Fruit fly (Drosophila melanogaster): ENCODE results near the gene CG15347.

Gene CG15347

DNA sequence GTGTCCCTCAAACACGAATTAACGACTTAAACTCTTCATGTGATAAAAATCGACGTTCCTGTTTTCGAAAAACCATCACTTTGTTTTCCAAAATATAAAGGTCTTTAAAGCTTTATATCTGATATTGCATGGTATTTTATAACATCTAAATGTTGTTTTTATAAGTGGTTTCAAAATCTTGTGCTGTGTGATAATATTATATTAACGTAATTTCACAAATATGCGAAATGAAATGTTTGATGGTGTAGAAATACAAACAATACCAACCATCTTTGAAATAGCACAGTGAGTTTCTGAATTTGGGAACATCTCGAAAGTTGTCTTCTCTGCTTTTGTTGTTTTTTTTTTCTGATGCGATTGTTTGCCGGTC, 30.3 kb upstream of the CG15347 start (continued):
- no peak for TF ChIP-seq CG6163 (GFP tag; IDR thresholded peaks at IDR 0.05)
- no peak for TF ChIP-seq CG8319 (GFP tag; optimal IDR thresholded peaks at IDR 0.05)
- no peak for TF ChIP-seq CG9139 (GFP tag; optimal IDR thresholded peaks at IDR 0.05)
- peak; percentile 7; the same call in 1 of the 2 replicates for TF ChIP-seq CG15336 (GFP tag; IDR thresholded peaks at IDR 0.05)
- peak; percentile 27 for TF ChIP-seq lz (GFP tag; optimal IDR thresholded peaks at IDR 0.05)
- TF ChIP-seq Ets21C (GFP tag; optimal IDR thresholded peaks at IDR 0.05) = peak; percentile 42
- TF ChIP-seq CG3032 (tag; optimal IDR thresholded peaks at IDR 0.05) = peak; percentile 5
- no peak for TF ChIP-seq Blimp-1 (GFP tag; optimal IDR thresholded peaks at IDR 0.05)

DNA sequence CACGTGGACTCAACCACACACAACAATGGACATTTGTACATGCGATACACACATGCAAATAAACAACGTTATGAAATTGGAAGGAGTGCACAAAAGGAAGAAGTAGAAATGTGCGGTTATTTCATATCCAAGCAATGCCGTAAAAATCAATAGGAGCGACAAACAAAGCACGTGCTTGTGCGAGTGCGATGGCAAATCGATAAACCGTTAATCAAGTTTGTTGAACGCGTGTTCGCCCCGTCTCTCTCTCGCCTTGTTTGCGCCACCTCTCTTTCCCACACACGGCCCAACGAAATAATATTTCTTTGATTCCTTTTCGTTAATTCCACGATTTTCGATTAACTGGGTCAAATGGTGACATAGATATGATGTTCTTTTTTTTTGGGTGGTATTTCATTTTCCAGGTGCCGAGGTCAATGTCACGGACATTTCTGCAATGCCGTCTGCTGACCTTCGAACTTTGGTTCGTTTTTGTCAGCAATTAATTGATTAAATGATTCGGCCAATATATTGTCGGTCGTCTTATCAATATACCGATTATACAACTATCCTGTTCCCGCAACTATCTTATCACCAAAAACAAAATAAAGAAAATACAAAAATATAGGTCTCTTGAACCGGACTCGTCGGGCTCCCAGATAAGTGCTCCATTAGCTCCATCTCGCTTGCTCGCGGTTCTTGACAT, 29.7 kb upstream of the CG15347 start:
- peak; percentile 47 for TF ChIP-seq Eip78C (GFP tag)
- TF ChIP-seq CG11902 (GFP tag; optimal IDR thresholded peaks at IDR 0.05) = no peak
- TF ChIP-seq vri (GFP tag; optimal IDR thresholded peaks at IDR 0.05) = peak; percentile 3

DNA sequence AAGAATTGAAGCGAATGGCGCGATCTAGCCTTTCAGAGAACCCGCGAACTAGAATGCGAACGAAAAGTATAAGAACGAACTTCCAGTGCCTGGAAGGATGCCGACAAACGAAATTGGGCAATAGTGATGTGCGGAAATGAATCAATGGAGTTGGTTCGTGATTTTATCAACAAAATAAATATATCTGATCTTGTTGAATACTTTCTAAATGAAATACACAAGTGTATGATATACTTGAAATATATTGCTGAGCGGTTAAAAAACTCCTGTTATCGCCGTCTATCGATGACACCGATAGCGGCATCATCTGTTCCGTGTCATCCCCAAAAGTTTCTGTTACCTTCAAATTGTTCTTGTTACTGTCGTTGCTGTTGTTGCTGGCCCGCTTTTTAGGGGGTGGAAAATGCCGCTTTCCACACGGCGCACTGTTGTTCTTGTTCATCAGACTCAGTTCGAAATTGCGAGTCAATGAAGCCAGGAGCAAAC, 28.8 kb upstream of the CG15347 start, which contains the start of gene otu:
Gene otu (minus strand): TSS at position 51 of the 486 bp plus-strand sequence.
- TF ChIP-seq dac (GFP tag; optimal IDR thresholded peaks at IDR 0.05) (no peak), fkh (GFP tag; optimal IDR thresholded peaks at IDR 0.05) (no peak)

DNA sequence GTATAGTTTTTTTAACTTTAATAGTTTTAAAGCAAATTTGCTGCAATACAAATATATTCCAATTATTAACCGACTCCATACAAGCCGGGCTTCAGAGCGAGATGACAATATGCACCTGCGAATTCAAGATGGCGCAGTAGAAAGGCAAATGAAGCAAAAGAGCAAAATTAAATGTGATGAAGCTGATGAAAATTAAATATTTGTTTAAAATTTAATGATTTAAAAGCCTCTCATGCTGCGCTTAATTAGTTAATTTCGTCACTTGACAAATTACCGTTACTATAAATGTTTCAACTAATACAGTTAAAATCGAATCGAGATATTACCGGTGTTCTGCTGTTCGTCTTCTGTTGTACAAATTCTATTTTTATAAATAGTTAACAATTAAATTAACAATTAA, 28.4 kb upstream of the CG15347 start, which contains the start of gene CG33181:
Gene CG33181 (plus strand): TSS at position 301 of the 400 bp plus-strand sequence.
- TF ChIP-seq acj6 (GFP tag; optimal IDR thresholded peaks at IDR 0.05) (no peak), svp (GFP tag) (no peak), CG6854 (GFP tag; optimal IDR thresholded peaks at IDR 0.05) (no peak), CG6276 (GFP tag; optimal IDR thresholded peaks at IDR 0.05) (no peak), CG3919 (GFP tag; optimal IDR thresholded peaks at IDR 0.05) (no peak), CG11902 (GFP tag; optimal IDR thresholded peaks at IDR 0.05) (no peak), CG11762 (GFP tag; optimal IDR thresholded peaks at IDR 0.05; ENCODE audit: insufficient read depth) (no peak), CG10631 (GFP tag; optimal IDR thresholded peaks at IDR 0.05) (no peak), esn (GFP tag; optimal IDR thresholded peaks at IDR 0.05) (no peak), cyc (GFP tag; optimal IDR thresholded peaks at IDR 0.05) (no peak), CG32006 (GFP tag; optimal IDR thresholded peaks at IDR 0.05) (no peak), CG6808 (GFP tag; optimal IDR thresholded peaks at IDR 0.05) (no peak), dsx (GFP tag; optimal IDR thresholded peaks at IDR 0.05; ENCODE audit: poor library complexity, severe bottlenecking) (no peak), CG3032 (tag; optimal IDR thresholded peaks at IDR 0.05) (no peak), CG7368 (GFP tag; optimal IDR thresholded peaks at IDR 0.05) (no peak), ss (GFP tag; optimal IDR thresholded peaks at IDR 0.05) (no peak), Gug (GFP tag; IDR thresholded peaks at IDR 0.05) (no peak), Sox15 (GFP tag; optimal IDR thresholded peaks at IDR 0.05) (no peak), Eip93F (GFP tag; optimal IDR thresholded peaks at IDR 0.05) (no peak)

DNA sequence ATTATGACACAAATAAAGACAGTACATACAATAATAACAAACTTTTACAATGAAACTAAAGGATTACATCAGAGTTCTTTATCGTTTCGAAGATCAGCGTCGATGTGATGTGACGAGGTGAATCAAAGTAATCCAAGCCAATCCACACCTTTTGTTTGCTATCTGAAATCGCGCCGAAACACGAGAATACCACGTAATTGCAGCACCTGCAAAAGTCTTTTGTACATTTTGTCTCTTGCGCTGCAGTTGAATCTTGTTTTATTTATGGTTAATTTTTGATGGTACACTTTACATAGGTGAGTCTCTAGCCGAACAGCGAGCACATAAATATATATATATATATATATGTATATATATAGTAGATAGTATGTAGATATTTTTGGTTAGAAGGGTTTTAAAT, 24.1 kb upstream of the CG15347 start:
- TF ChIP-seq CG32006 (GFP tag; optimal IDR thresholded peaks at IDR 0.05) (no peak), CG6163 (GFP tag; IDR thresholded peaks at IDR 0.05) (no peak), Lpt (GFP tag; optimal IDR thresholded peaks at IDR 0.05) (no peak), CG15336 (GFP tag; IDR thresholded peaks at IDR 0.05) (no peak), dac (GFP tag; optimal IDR thresholded peaks at IDR 0.05) (no peak), CG3919 (GFP tag; optimal IDR thresholded peaks at IDR 0.05) (no peak), fd85E (GFP tag; optimal IDR thresholded peaks at IDR 0.05) (no peak), Gug (GFP tag; IDR thresholded peaks at IDR 0.05) (no peak), esn (GFP tag; optimal IDR thresholded peaks at IDR 0.05) (no peak), CG31627 (GFP tag; optimal IDR thresholded peaks at IDR 0.05) (no peak), CG1621 (tag; optimal IDR thresholded peaks at IDR 0.05) (no peak), CG16779 (tag; optimal IDR thresholded peaks at IDR 0.05) (no peak), Sox14 (GFP tag; optimal IDR thresholded peaks at IDR 0.05) (no peak), CG4318 (GFP tag; optimal IDR thresholded peaks at IDR 0.05) (no peak), achi (GFP tag; optimal IDR thresholded peaks at IDR 0.05) (no peak), salr (GFP tag; optimal IDR thresholded peaks at IDR 0.05) (no peak), eg (GFP tag; IDR thresholded peaks at IDR 0.05) (no peak), Met (GFP tag; optimal IDR thresholded peaks at IDR 0.05) (no peak), svp (GFP tag) (no peak), dsx (GFP tag; optimal IDR thresholded peaks at IDR 0.05; ENCODE audit: poor library complexity, severe bottlenecking) (no peak)
